Fruit fly (Drosophila melanogaster) whole organism, prepupa: ENCODE results near the gene osk.

ENCODE experiments used
- Blimp-1 ChIP-seq: fragments of 200-800 bp; sonication (Bioruptor generic); optimal IDR thresholded peaks from 3 replicates; lab custom pipeline; 2017; ENCODE audit warnings: missing biosample characterization, missing genetic modification characterization, mild to moderate bottlenecking, moderate library complexity, missing genetic modification reagents
- CG10631 ChIP-seq: fragments of 200-800 bp; sonication (Bioruptor generic); optimal IDR thresholded peaks from 2 replicates; lab custom pipeline; 2016; ENCODE audit warnings: missing biosample characterization, missing genetic modification characterization
- CG10669 ChIP-seq: fragments of 200-800 bp; sonication (Bioruptor generic); optimal IDR thresholded peaks from 3 replicates; lab custom pipeline; 2018; ENCODE audit warnings: missing biosample characterization, mild to moderate bottlenecking, missing genetic modification characterization, moderate library complexity
- CG11294 ChIP-seq: fragments of 200-800 bp; sonication (Bioruptor generic); IDR thresholded peaks from 2 replicates; pipeline ENCODE4 v1.3.6; 2022; ENCODE audit warnings: missing biosample characterization, missing genetic modification characterization
- CG11762 ChIP-seq: fragments of 200-800 bp; sonication (Bioruptor generic); optimal IDR thresholded peaks from 3 replicates; lab custom pipeline; 2016; ENCODE audit warnings: missing biosample characterization, missing genetic modification characterization; ENCODE audit not compliant: insufficient read depth
- CG11902 ChIP-seq: fragments of 200-800 bp; sonication (Bioruptor generic); optimal IDR thresholded peaks from 3 replicates; lab custom pipeline; 2016; ENCODE audit warnings: missing biosample characterization, missing genetic modification characterization
- CG15336 ChIP-seq: fragments of 200-800 bp; sonication (Bioruptor generic); IDR thresholded peaks from 2 replicates; pipeline ENCODE4 v1.3.6; 2022; ENCODE audit warnings: missing biosample characterization, missing genetic modification characterization
- CG1621 ChIP-seq: fragments of 200-800 bp; sonication (Bioruptor generic); optimal IDR thresholded peaks from 3 replicates; lab custom pipeline; 2018; ENCODE audit warnings: missing biosample characterization, mild to moderate bottlenecking, missing genetic modification characterization
- CG16779 ChIP-seq: fragments of 200-800 bp; sonication (Bioruptor generic); optimal IDR thresholded peaks from 3 replicates; lab custom pipeline; 2017; ENCODE audit warnings: missing biosample characterization, mild to moderate bottlenecking, missing genetic modification characterization
- CG3032 ChIP-seq: fragments of 200-800 bp; optimal IDR thresholded peaks from 2 replicates; lab custom pipeline; 2019; ENCODE audit warnings: missing biosample characterization, mild to moderate bottlenecking, missing genetic modification characterization, moderate library complexity
- CG31627 ChIP-seq: fragments of 200-800 bp; sonication (Bioruptor generic); optimal IDR thresholded peaks from 3 replicates; lab custom pipeline; 2016; ENCODE audit warnings: missing biosample characterization, missing genetic modification characterization
- CG34406 ChIP-seq: fragments of 200-800 bp; sonication (Bioruptor generic); optimal IDR thresholded peaks from 3 replicates; lab custom pipeline; 2016; ENCODE audit warnings: missing biosample characterization, missing genetic modification characterization
- CG3919 ChIP-seq: fragments of 200-800 bp; sonication (Bioruptor generic); optimal IDR thresholded peaks from 3 replicates; lab custom pipeline; 2016; ENCODE audit warnings: missing biosample characterization, missing genetic modification characterization
- CG4318 ChIP-seq: fragments of 200-800 bp; sonication (Bioruptor generic); optimal IDR thresholded peaks from 3 replicates; lab custom pipeline; 2017; ENCODE audit warnings: missing biosample characterization, mild to moderate bottlenecking, missing genetic modification characterization
- CG6276 ChIP-seq: fragments of 200-800 bp; sonication (Bioruptor generic); optimal IDR thresholded peaks from 2 replicates; lab custom pipeline; 2017; ENCODE audit warnings: missing biosample characterization, mild to moderate bottlenecking, missing genetic modification characterization
- CG6792 ChIP-seq: fragments of 200-800 bp; sonication (Bioruptor generic); optimal IDR thresholded peaks from 3 replicates; lab custom pipeline; 2016; ENCODE audit warnings: missing biosample characterization, missing genetic modification characterization
- CG6808 ChIP-seq: fragments of 200-800 bp; sonication (Bioruptor generic); optimal IDR thresholded peaks from 3 replicates; lab custom pipeline; 2017; ENCODE audit warnings: missing biosample characterization, missing genetic modification characterization, mild to moderate bottlenecking, moderate library complexity, missing genetic modification reagents
- CG6854 ChIP-seq: fragments of 200-800 bp; sonication (Bioruptor generic); optimal IDR thresholded peaks from 2 replicates; lab custom pipeline; 2017; ENCODE audit warnings: missing biosample characterization, mild to moderate bottlenecking, missing genetic modification characterization
- CG7368 ChIP-seq: fragments of 200-800 bp; sonication (Bioruptor generic); optimal IDR thresholded peaks from 3 replicates; lab custom pipeline; 2016; ENCODE audit warnings: missing biosample characterization, missing genetic modification characterization
- CG8119 ChIP-seq: fragments of 200-800 bp; sonication (Bioruptor generic); IDR thresholded peaks from 3 replicates; pipeline ENCODE4 v1.3.6; 2022; ENCODE audit warnings: missing biosample characterization, missing genetic modification characterization
- CG8632 ChIP-seq: fragments of 200-800 bp; sonication (Bioruptor generic); optimal IDR thresholded peaks from 3 replicates; lab custom pipeline; 2016; ENCODE audit warnings: missing biosample characterization, missing genetic modification characterization
- CG9139 ChIP-seq: fragments of 200-800 bp; sonication (Bioruptor generic); optimal IDR thresholded peaks from 3 replicates; lab custom pipeline; 2017; ENCODE audit warnings: missing biosample characterization, mild to moderate bottlenecking, missing genetic modification characterization
- Eip78C ChIP-seq: fragments of 200-800 bp; sonication (Bioruptor generic); peaks from one replicate; lab custom pipeline; 2016; ENCODE audit warnings: missing biosample characterization, missing genetic modification characterization
- Eip93F ChIP-seq: fragments of 200-800 bp; sonication (Bioruptor generic); optimal IDR thresholded peaks from 2 replicates; lab custom pipeline; 2016; ENCODE audit warnings: missing biosample characterization, mild to moderate bottlenecking, missing genetic modification characterization
- Ets21C ChIP-seq: fragments of 200-800 bp; sonication (Bioruptor generic); optimal IDR thresholded peaks from 3 replicates; lab custom pipeline; 2016; ENCODE audit warnings: missing biosample characterization, missing genetic modification characterization
- Ets96B ChIP-seq: fragments of 200-800 bp; optimal IDR thresholded peaks from 2 replicates; lab custom pipeline; 2019; ENCODE audit warnings: missing biosample characterization, mild to moderate bottlenecking, missing genetic modification characterization, moderate library complexity
- Gug ChIP-seq: fragments of 200-800 bp; sonication (Bioruptor generic); IDR thresholded peaks from 2 replicates; pipeline ENCODE4 v1.3.6; 2022; ENCODE audit warnings: missing biosample characterization, missing genetic modification characterization
- Hr39 ChIP-seq: fragments of 200-800 bp; sonication (Bioruptor generic); optimal IDR thresholded peaks from 2 replicates; lab custom pipeline; 2016; ENCODE audit warnings: missing biosample characterization, missing genetic modification characterization
- Hr4 ChIP-seq: fragments of 200-800 bp; sonication (Bioruptor generic); optimal IDR thresholded peaks from 3 replicates; lab custom pipeline; 2016; ENCODE audit warnings: missing biosample characterization, missing genetic modification characterization
- Lpt ChIP-seq: fragments of 200-800 bp; sonication (Bioruptor generic); optimal IDR thresholded peaks from 3 replicates; lab custom pipeline; 2016; ENCODE audit warnings: missing biosample characterization, missing genetic modification characterization
- Met ChIP-seq: fragments of 200-800 bp; sonication (Bioruptor generic); optimal IDR thresholded peaks from 3 replicates; lab custom pipeline; 2016; ENCODE audit warnings: missing biosample characterization, missing genetic modification characterization
- OdsH ChIP-seq: fragments of 200-800 bp; sonication (Bioruptor generic); optimal IDR thresholded peaks from 3 replicates; lab custom pipeline; 2016; ENCODE audit warnings: missing biosample characterization, missing genetic modification characterization
- Smox ChIP-seq: fragments of 200-800 bp; sonication (Bioruptor generic); optimal IDR thresholded peaks from 3 replicates; lab custom pipeline; 2016; ENCODE audit warnings: missing biosample characterization, missing genetic modification characterization
- Sox14 ChIP-seq: fragments of 200-800 bp; sonication (Bioruptor generic); optimal IDR thresholded peaks from 3 replicates; lab custom pipeline; 2016; ENCODE audit warnings: missing biosample characterization, missing genetic modification characterization
- achi ChIP-seq: fragments of 200-800 bp; sonication (Bioruptor generic); optimal IDR thresholded peaks from 3 replicates; lab custom pipeline; 2016; ENCODE audit warnings: missing biosample characterization, missing genetic modification characterization
- acj6 ChIP-seq: fragments of 200-800 bp; sonication (Bioruptor generic); optimal IDR thresholded peaks from 3 replicates; lab custom pipeline; 2016; ENCODE audit warnings: missing biosample characterization, missing genetic modification characterization
- cyc ChIP-seq: fragments of 200-800 bp; sonication (Bioruptor generic); optimal IDR thresholded peaks from 3 replicates; lab custom pipeline; 2016; ENCODE audit warnings: missing biosample characterization, missing genetic modification characterization
- fd85E ChIP-seq: fragments of 200-800 bp; sonication (Bioruptor generic); optimal IDR thresholded peaks from 3 replicates; lab custom pipeline; 2016; ENCODE audit warnings: missing biosample characterization, missing genetic modification characterization
- fkh ChIP-seq: fragments of 200-800 bp; sonication (Bioruptor generic); optimal IDR thresholded peaks from 3 replicates; lab custom pipeline; 2017; ENCODE audit warnings: missing biosample characterization, mild to moderate bottlenecking, missing genetic modification characterization, moderate library complexity
- lz ChIP-seq: fragments of 200-800 bp; sonication (Bioruptor generic); optimal IDR thresholded peaks from 3 replicates; lab custom pipeline; 2016; ENCODE audit warnings: missing biosample characterization, missing genetic modification characterization
- net ChIP-seq: fragments of 200-800 bp; sonication (Bioruptor generic); optimal IDR thresholded peaks from 3 replicates; lab custom pipeline; 2016; ENCODE audit warnings: missing biosample characterization, missing genetic modification characterization
- pdm3 ChIP-seq: fragments of 200-800 bp; sonication (Bioruptor generic); optimal IDR thresholded peaks from 3 replicates; lab custom pipeline; 2016; ENCODE audit warnings: missing biosample characterization, missing genetic modification characterization
- salr ChIP-seq, 2 experiments: fragments of 200-800 bp; sonication (Bioruptor generic); optimal IDR thresholded peaks; 3 replicates each; lab custom pipeline; 2016 to 2018; ENCODE audit warnings: missing biosample characterization in 2 of 2, missing genetic modification characterization in 2 of 2, mild to moderate bottlenecking in 1 of 2
- spab ChIP-seq: fragments of 200-800 bp; sonication (Bioruptor generic); optimal IDR thresholded peaks from 2 replicates; lab custom pipeline; 2017; ENCODE audit warnings: missing biosample characterization, mild to moderate bottlenecking, missing genetic modification characterization, missing genetic modification reagents
- svp ChIP-seq: fragments of 200-800 bp; sonication (Bioruptor generic); peaks from one replicate; lab custom pipeline; 2016; ENCODE audit warnings: missing biosample characterization, missing genetic modification characterization
- vri ChIP-seq: fragments of 200-800 bp; sonication (Bioruptor generic); optimal IDR thresholded peaks from 3 replicates; lab custom pipeline; 2016; ENCODE audit warnings: missing biosample characterization, mild to moderate bottlenecking, missing genetic modification characterization

osk gene

DNA sequence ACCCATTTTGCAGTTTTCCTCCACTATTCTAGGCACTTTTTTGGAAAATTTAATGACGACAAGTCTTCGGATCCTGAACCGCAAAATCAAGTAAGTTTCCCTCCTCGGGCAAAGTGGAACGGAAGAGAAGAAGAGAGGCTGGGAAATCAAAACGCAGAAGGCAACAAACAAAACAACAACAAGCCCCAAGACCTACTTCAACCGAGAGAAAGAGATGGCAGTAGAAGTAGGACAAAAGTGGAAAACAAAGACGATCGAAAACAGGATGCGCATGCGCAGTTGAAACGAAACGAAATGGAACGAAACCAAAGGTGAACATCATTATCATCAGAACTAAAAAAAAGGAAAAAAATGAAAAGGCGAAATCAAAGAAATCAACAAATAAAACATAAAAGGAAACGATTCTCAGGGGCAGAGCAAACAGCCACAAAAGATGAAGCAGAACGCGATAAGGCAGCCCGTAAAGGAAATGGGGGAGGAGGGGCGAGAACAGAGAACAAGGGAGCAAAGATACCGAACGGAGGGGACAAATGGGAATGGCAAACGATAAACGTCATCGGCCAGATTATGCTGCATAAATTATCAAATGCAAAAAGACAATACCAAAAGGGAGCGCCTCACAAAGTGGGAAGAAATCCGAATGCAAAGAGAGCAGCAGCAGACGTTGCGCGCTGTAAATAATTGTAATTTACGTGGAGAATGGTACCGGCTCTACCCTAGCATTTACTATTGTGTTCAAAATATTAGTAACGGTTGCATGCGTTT, 7.7 kb upstream of the osk start (continued):
- peak; percentile 70 for TF ChIP-seq CG6808 (GFP tag; lab: Kevin White, UChicago)
- TF ChIP-seq CG6792 = no peak
- TF ChIP-seq CG16779 (tag; lab: Kevin White, UChicago) = peak; percentile 59

DNA sequence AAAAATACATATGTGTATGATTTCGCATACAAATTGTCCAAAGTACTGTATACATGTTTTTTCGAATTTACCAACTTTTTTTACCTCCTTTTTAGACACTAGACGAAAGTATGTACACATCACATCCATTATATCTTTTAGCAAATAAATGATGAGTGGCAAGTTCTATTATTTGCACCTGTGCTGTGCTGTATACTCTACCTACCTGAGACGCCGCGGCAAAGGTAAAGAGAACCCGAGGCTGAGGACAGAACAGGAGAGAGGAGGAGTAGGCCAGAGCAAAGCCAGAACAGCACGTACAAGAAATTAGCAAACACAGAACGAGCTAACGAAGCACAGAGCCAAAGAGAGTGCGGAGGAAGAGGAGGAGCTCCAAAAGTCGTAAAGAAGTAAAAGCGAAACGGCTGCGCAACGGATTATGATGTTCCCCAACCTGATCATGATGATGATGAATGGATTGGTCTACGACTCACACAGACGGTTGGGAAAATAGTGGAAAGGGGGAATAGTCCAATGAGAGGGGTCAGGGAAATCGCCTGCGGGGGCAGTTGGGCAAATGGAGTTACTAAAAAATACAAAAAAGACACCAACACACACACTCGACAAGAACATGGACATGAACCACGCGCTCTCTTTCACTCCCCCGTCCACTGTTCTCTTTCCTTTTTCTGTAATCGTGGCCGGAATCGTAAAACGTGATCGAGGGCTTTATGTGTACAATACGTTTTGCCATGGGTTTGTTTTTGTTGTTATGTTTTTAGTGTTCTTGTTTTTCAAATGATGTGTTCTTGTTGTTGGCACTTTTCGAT, 6.9 kb upstream of the osk start:
- TF ChIP-seq CG11294 = peak; percentile 73
- peak; percentile 74 for TF ChIP-seq CG8632 (GFP tag; lab: Kevin White, UChicago)
- peak; percentile 88 for TF ChIP-seq Hr39 (GFP tag; lab: Kevin White, UChicago)
- peak; percentile 63 for TF ChIP-seq CG11902 (GFP tag; lab: Kevin White, UChicago)
- peak; percentile 88 for TF ChIP-seq cyc
- TF ChIP-seq Hr4 (GFP tag; lab: Kevin White, UChicago) = peak; percentile 85
- TF ChIP-seq CG6808 (GFP tag; lab: Kevin White, UChicago) = peak; percentile 87
- peak; percentile 64 for TF ChIP-seq CG7368
- TF ChIP-seq Smox (GFP tag; lab: Kevin White, UChicago) = peak; percentile 84
- peak; percentile 68 for TF ChIP-seq CG11762 (GFP tag; lab: Kevin White, UChicago)
- TF ChIP-seq achi (GFP tag; lab: Kevin White, UChicago) = peak; percentile 85
- TF ChIP-seq vri (GFP tag; lab: Kevin White, UChicago) = peak; percentile 45
- peak; percentile 87 for TF ChIP-seq CG10631
- peak; percentile 80 for TF ChIP-seq CG6792
- TF ChIP-seq fd85E = peak; percentile 55
- TF ChIP-seq CG34406 (GFP tag; lab: Kevin White, UChicago) = peak; percentile 73
- peak; percentile 87 for TF ChIP-seq CG31627 (GFP tag; lab: Kevin White, UChicago)
- peak; percentile 97 for TF ChIP-seq Eip78C (GFP tag; lab: Kevin White, UChicago)
- TF ChIP-seq CG10669 (GFP tag; lab: Kevin White, UChicago) = peak; percentile 96
- TF ChIP-seq Lpt (GFP tag; lab: Kevin White, UChicago) = peak; percentile 91
- TF ChIP-seq pdm3 (GFP tag; lab: Kevin White, UChicago) = peak; percentile 87
- TF ChIP-seq CG1621 = peak; percentile 87
- TF ChIP-seq CG3919 = peak; percentile 89
- peak; percentile 22 for TF ChIP-seq Eip93F (GFP tag; lab: Kevin White, UChicago)
- TF ChIP-seq Gug (GFP tag; lab: Robert Waterston, UW) = peak; percentile 83
- TF ChIP-seq acj6 (GFP tag; lab: Kevin White, UChicago) = peak; percentile 86
- peak; percentile 57 for TF ChIP-seq CG4318 (GFP tag; lab: Kevin White, UChicago)
- peak; percentile 80; the same call in 2 of the 3 replicates for TF ChIP-seq CG8119 (GFP tag; lab: Robert Waterston, UW)
- peak; percentile 86 for TF ChIP-seq Met (GFP tag; lab: Kevin White, UChicago)
- peak; percentile 69 for TF ChIP-seq CG6276 (GFP tag; lab: Kevin White, UChicago)
- peak; percentile 91 for TF ChIP-seq spab (GFP tag; lab: Kevin White, UChicago)
- peak; percentile 78 for TF ChIP-seq CG15336 (GFP tag; lab: Robert Waterston, UW)
- TF ChIP-seq net (GFP tag; lab: Kevin White, UChicago) = peak; percentile 68
- TF ChIP-seq svp = peak; percentile 93
- peak; percentile 72 for TF ChIP-seq fkh (GFP tag; lab: Kevin White, UChicago)
- peak; percentile 94 for TF ChIP-seq Ets96B (tag; lab: Kevin White, UChicago)
- TF ChIP-seq Sox14 (GFP tag; lab: Kevin White, UChicago) = peak; percentile 88
- peak; percentile 86 for TF ChIP-seq lz (GFP tag; lab: Kevin White, UChicago)
- peak; percentile 94 for TF ChIP-seq CG3032 (tag; lab: Kevin White, UChicago)
- peak; percentile 74 to 79 for TF ChIP-seq salr (GFP tag; optimal IDR thresholded peaks at IDR 0.05; lab: Kevin White, UChicago)
- peak; percentile 89 for TF ChIP-seq OdsH
- peak; percentile 68 for TF ChIP-seq CG16779 (tag; lab: Kevin White, UChicago)
- TF ChIP-seq CG9139 (GFP tag; lab: Kevin White, UChicago) = peak; percentile 66
- TF ChIP-seq Ets21C (GFP tag; lab: Kevin White, UChicago) = peak; percentile 81
- TF ChIP-seq Blimp-1 (GFP tag; lab: Kevin White, UChicago) = peak; percentile 70
- peak; percentile 30 for TF ChIP-seq CG6854 (GFP tag; lab: Kevin White, UChicago)
